Worm (Caenorhabditis elegans) whole organism, L4 larva: Measurements from ENCODE around the gene cpg-24.

Experiments used
- D1046.2 ChIP-seq: fragments of 200-800 bp; sonication (Bioruptor generic); IDR thresholded peaks from 2 replicates; pipeline ENCODE4 v1.3.6; 2022; ENCODE audit warnings: missing genetic modification characterization, missing compliant biosample characterization
- R02D3.7 ChIP-seq: fragments of 150-350 bp; sonication (generic microtip); optimal IDR thresholded peaks from 3 replicates; lab custom pipeline; 2014; ENCODE audit warnings: missing biosample characterization, missing genetic modification characterization
- Y105C5A.15 ChIP-seq: fragments of 200-800 bp; sonication (Bioruptor generic); IDR thresholded peaks from 2 replicates; pipeline ENCODE4 v1.3.6; 2022; ENCODE audit warnings: missing genetic modification characterization, missing compliant biosample characterization
- Y48G9A.11 ChIP-seq: fragments of 200-800 bp; sonication (Bioruptor generic); IDR thresholded peaks from 2 replicates; pipeline ENCODE4 v1.3.6; 2022; ENCODE audit warnings: missing genetic modification reagents, missing genetic modification characterization, missing compliant biosample characterization
- Y75B8A.6 ChIP-seq: fragments of 200-800 bp; sonication (Bioruptor generic); IDR thresholded peaks from 2 replicates; pipeline ENCODE4 v1.3.6; 2022; ENCODE audit warnings: missing genetic modification reagents, missing genetic modification characterization, missing compliant biosample characterization
- aha-1 ChIP-seq: fragments of 150-350 bp; peaks from one replicate; lab custom pipeline; 2014; ENCODE audit warnings: missing biosample characterization, missing genetic modification characterization
- ces-1 ChIP-seq: fragments of 150-350 bp; sonication (generic microtip); optimal IDR thresholded peaks from 4 replicates; lab custom pipeline; 2014; ENCODE audit warnings: missing biosample characterization, missing genetic modification reagents, missing genetic modification characterization
- cey-2 ChIP-seq: sonication (generic microtip); optimal IDR thresholded peaks from 3 replicates; lab custom pipeline; 2017; ENCODE audit warnings: missing genetic modification characterization, mild to moderate bottlenecking, missing compliant biosample characterization, antibody characterized with exemption, borderline replicate concordance; ENCODE audit not compliant: insufficient read depth
- daf-16 ChIP-seq, 3 experiments: sonication (generic microtip); optimal IDR thresholded peaks; 2 replicates each; lab custom pipeline; 2016 to 2017; ENCODE audit warnings: missing genetic modification characterization in 3 of 3, missing genetic modification reagents in 3 of 3, mild to moderate bottlenecking in 2 of 3, missing compliant biosample characterization in 2 of 3, missing biosample characterization in 1 of 3, moderate library complexity in 1 of 3
- daf-8 ChIP-seq: fragments of 200-800 bp; sonication (Bioruptor generic); IDR thresholded peaks from 2 replicates; pipeline ENCODE4 v1.3.6; 2022; ENCODE audit warnings: missing genetic modification characterization, missing compliant biosample characterization
- dmd-8 ChIP-seq: fragments of 200-800 bp; sonication (Bioruptor generic); IDR thresholded peaks from 2 replicates; pipeline ENCODE4 v1.3.6; 2022; ENCODE audit warnings: missing genetic modification characterization, missing compliant biosample characterization
- dpl-1 ChIP-seq: fragments of 150-350 bp; optimal IDR thresholded peaks from 2 replicates; lab custom pipeline; 2014; ENCODE audit warnings: missing biosample characterization, missing genetic modification reagents, missing genetic modification characterization
- dve-1 ChIP-seq: sonication (generic microtip); optimal IDR thresholded peaks from 2 replicates; lab custom pipeline; 2017; ENCODE audit warnings: antibody characterized with exemption, mild to moderate bottlenecking, missing genetic modification characterization, missing compliant biosample characterization; ENCODE audit not compliant: insufficient read depth
- gei-8 ChIP-seq: fragments of 200-800 bp; sonication (Bioruptor generic); optimal IDR thresholded peaks from 2 replicates; lab custom pipeline; 2018; ENCODE audit warnings: mild to moderate bottlenecking, missing genetic modification characterization, missing compliant biosample characterization
- hif-1 ChIP-seq, 2 experiments: sonication (generic microtip); optimal IDR thresholded peaks; 2 replicates each; lab custom pipeline; 2016 to 2017; ENCODE audit warnings: missing compliant biosample characterization in 2 of 2, missing genetic modification characterization in 2 of 2, missing genetic modification reagents in 2 of 2, missing genotype in 2 of 2, mild to moderate bottlenecking in 1 of 2
- lim-7 ChIP-seq: fragments of 200-800 bp; sonication (Bioruptor generic); IDR thresholded peaks from 2 replicates; pipeline ENCODE4 v1.3.6; 2022; ENCODE audit warnings: missing genetic modification characterization, missing compliant biosample characterization
- lin-39 ChIP-seq: fragments of 150-350 bp; optimal IDR thresholded peaks from 2 replicates; lab custom pipeline; 2014; ENCODE audit warnings: missing biosample characterization, missing genetic modification reagents, missing genetic modification characterization
- lir-3 ChIP-seq: sonication (generic microtip); optimal IDR thresholded peaks from 2 replicates; lab custom pipeline; 2016; ENCODE audit warnings: mild to moderate bottlenecking, missing genetic modification characterization, missing compliant biosample characterization
- madf-5 ChIP-seq, 2 experiments: fragments of 200-800 bp; sonication (Bioruptor generic); IDR thresholded peaks; 2 replicates each; pipeline ENCODE4 v1.3.6; 2022; ENCODE audit warnings: missing compliant biosample characterization in 2 of 2, missing genetic modification characterization in 2 of 2
- mes-2 ChIP-seq: sonication (generic microtip); optimal IDR thresholded peaks from 2 replicates; lab custom pipeline; 2016; ENCODE audit warnings: missing genotype, mild to moderate bottlenecking, missing genetic modification characterization, missing compliant biosample characterization; ENCODE audit not compliant: poor library complexity, severe bottlenecking
- mxl-3 ChIP-seq: fragments of 200-800 bp; sonication (Bioruptor generic); optimal IDR thresholded peaks from 2 replicates; lab custom pipeline; 2018; ENCODE audit warnings: mild to moderate bottlenecking, missing genetic modification characterization, missing compliant biosample characterization
- nhr-10 ChIP-seq: fragments of 150-350 bp; optimal IDR thresholded peaks from 2 replicates; lab custom pipeline; 2014; ENCODE audit warnings: missing biosample characterization, missing genetic modification characterization
- nhr-102 ChIP-seq: sonication (generic microtip); optimal IDR thresholded peaks from 2 replicates; lab custom pipeline; 2016; ENCODE audit warnings: mild to moderate bottlenecking, missing genetic modification characterization, moderate library complexity, missing compliant biosample characterization
- nhr-111 ChIP-seq: fragments of 200-800 bp; sonication (Bioruptor generic); optimal IDR thresholded peaks from 2 replicates; lab custom pipeline; 2018; ENCODE audit warnings: mild to moderate bottlenecking, missing genetic modification characterization, missing compliant biosample characterization
- nhr-28 ChIP-seq: fragments of 150-350 bp; optimal IDR thresholded peaks from 2 replicates; lab custom pipeline; 2014; ENCODE audit warnings: missing biosample characterization, missing genetic modification characterization
- nhr-41 ChIP-seq: fragments of 200-800 bp; sonication (Bioruptor generic); IDR thresholded peaks from 2 replicates; pipeline ENCODE4 v1.3.6; 2022; ENCODE audit warnings: missing genetic modification reagents, missing genetic modification characterization, missing compliant biosample characterization
- nhr-42 ChIP-seq: fragments of 200-800 bp; sonication (Bioruptor generic); IDR thresholded peaks from 2 replicates; pipeline ENCODE4 v1.3.6; 2022; ENCODE audit warnings: missing genetic modification characterization, missing compliant biosample characterization
- nhr-48 ChIP-seq: sonication (generic microtip); optimal IDR thresholded peaks from 2 replicates; lab custom pipeline; 2016; ENCODE audit warnings: mild to moderate bottlenecking, missing genetic modification characterization, missing compliant biosample characterization
- nhr-77 ChIP-seq: fragments of 150-350 bp; optimal IDR thresholded peaks from 2 replicates; lab custom pipeline; 2014; ENCODE audit warnings: missing biosample characterization, missing genetic modification characterization
- php-3 ChIP-seq: fragments of 200-800 bp; sonication (Bioruptor generic); IDR thresholded peaks from 2 replicates; pipeline ENCODE4 v1.3.6; 2022; ENCODE audit warnings: missing genetic modification reagents, missing genetic modification characterization, missing compliant biosample characterization
- pqm-1 ChIP-seq: sonication (generic microtip); optimal IDR thresholded peaks from 2 replicates; lab custom pipeline; 2017; ENCODE audit warnings: missing biosample characterization, missing genetic modification characterization
- rbr-2 ChIP-seq: sonication (generic microtip); optimal IDR thresholded peaks from 2 replicates; lab custom pipeline; 2016; ENCODE audit warnings: missing genotype, missing genetic modification characterization, missing compliant biosample characterization
- saeg-2 ChIP-seq: fragments of 200-800 bp; sonication (Bioruptor generic); IDR thresholded peaks from 2 replicates; pipeline ENCODE4 v1.3.6; 2022; ENCODE audit warnings: missing genetic modification reagents, missing genetic modification characterization, missing compliant biosample characterization
- snpc-1.2 ChIP-seq: fragments of 200-800 bp; sonication (Bioruptor generic); IDR thresholded peaks from 2 replicates; pipeline ENCODE4 v1.3.6; 2022; ENCODE audit warnings: missing genetic modification reagents, missing genetic modification characterization, missing compliant biosample characterization
- tag-97 ChIP-seq: fragments of 200-800 bp; sonication (Bioruptor generic); IDR thresholded peaks from 2 replicates; pipeline ENCODE4 v1.3.6; 2022; ENCODE audit warnings: missing genetic modification characterization, missing compliant biosample characterization
- unc-62 ChIP-seq, 3 experiments: fragments of 150-350 bp in 1 of 3; sonication (generic microtip); optimal IDR thresholded peaks in 2 of 3; peaks in 1 of 3; 1 replicate in 1 of 3; 2 replicates in 2 of 3; lab custom pipeline; 2014 to 2017; ENCODE audit warnings: missing biosample characterization in 3 of 3, missing genetic modification characterization in 3 of 3, missing genetic modification reagents in 3 of 3, missing genotype in 1 of 3
- vab-7 ChIP-seq: fragments of 200-800 bp; sonication (Bioruptor generic); IDR thresholded peaks from 2 replicates; pipeline ENCODE4 v1.3.6; 2022; ENCODE audit warnings: missing genetic modification reagents, missing genetic modification characterization, missing compliant biosample characterization
- zag-1 ChIP-seq: fragments of 150-350 bp; optimal IDR thresholded peaks from 2 replicates; lab custom pipeline; 2014; ENCODE audit warnings: missing biosample characterization, missing genetic modification characterization
- zip-11 ChIP-seq: fragments of 200-800 bp; sonication (Bioruptor generic); IDR thresholded peaks from 2 replicates; pipeline ENCODE4 v1.3.6; 2022; ENCODE audit warnings: missing genetic modification characterization, missing compliant biosample characterization
- zip-2 ChIP-seq: fragments of 150-350 bp; optimal IDR thresholded peaks from 2 replicates; lab custom pipeline; 2014; ENCODE audit warnings: missing biosample characterization, missing genetic modification characterization

Gene cpg-24

ce11 chrIV:1595802-1596201, 35.9 kb upstream of the cpg-24 start, which contains the start of gene npp-8 (continued):
- TF ChIP-seq saeg-2 (GFP tag; lab: Robert Waterston, UW) (0 out of 2 replicates have a peak, but pooled peaks have one; percentile 67), Y48G9A.11 (GFP tag; lab: Robert Waterston, UW) (peak; percentile 27; the same call in 1 of the 2 replicates), nhr-41 (GFP tag; lab: Robert Waterston, UW) (no peak), hif-1 (tag; optimal IDR thresholded peaks at IDR 0.05; lab: Kevin White, UChicago) (peak in 1 of 2 experiments; percentile 85), gei-8 (GFP tag; lab: Kevin White, UChicago) (peak; percentile 40), daf-16 (GFP tag; optimal IDR thresholded peaks at IDR 0.05; lab: Kevin White, UChicago) (peak; percentile 10 to 63), daf-16 (tag; optimal IDR thresholded peaks at IDR 0.05; lab: Kevin White, UChicago) (peak; percentile 45), mxl-3 (GFP tag; lab: Kevin White, UChicago) (peak; percentile 64), zip-2 (tag; lab: Kevin White, UChicago) (no peak), mes-2 (tag; lab: Kevin White, UChicago) (peak; percentile 97), nhr-111 (GFP tag; lab: Kevin White, UChicago) (no peak), zip-11 (GFP tag; lab: Robert Waterston, UW) (no peak)

DNA sequence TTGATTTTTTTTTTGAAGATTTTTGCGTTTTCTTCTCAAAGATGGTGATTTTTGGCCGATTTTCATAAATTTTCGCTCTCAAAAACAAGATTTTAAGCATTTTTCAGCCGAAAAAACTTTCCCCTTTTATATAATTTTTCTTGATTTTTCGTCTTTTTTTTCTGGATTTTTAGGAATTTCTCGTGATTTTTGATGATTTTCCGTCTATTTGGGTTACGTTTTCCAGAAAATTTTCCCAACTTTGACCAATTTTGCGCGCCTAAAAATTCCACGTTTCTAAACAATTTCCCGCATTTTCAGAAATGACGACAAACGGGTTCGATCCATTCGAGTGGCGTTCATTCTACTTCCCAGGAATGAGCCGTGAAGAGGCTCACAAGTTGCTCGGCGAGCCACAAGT, 34.7 kb upstream of the cpg-24 start, which contains the start of gene ced-2:
Gene ced-2 (plus strand): TSS at position 301 of the 400 bp plus-strand sequence.
- TF ChIP-seq dve-1 (tag; lab: Kevin White, UChicago): no peak
- no peak for TF ChIP-seq nhr-77
- TF ChIP-seq lin-39 (tag; lab: Kevin White, UChicago): no peak
- TF ChIP-seq nhr-48 (tag; lab: Kevin White, UChicago): no peak
- TF ChIP-seq vab-7 (GFP tag; lab: Robert Waterston, UW): no peak
- no peak for TF ChIP-seq mxl-3 (GFP tag; lab: Kevin White, UChicago)
- no peak for TF ChIP-seq dpl-1
- TF ChIP-seq Y105C5A.15 (GFP tag; lab: Robert Waterston, UW): no peak
- no peak for TF ChIP-seq daf-16 (GFP tag; optimal IDR thresholded peaks at IDR 0.05; lab: Kevin White, UChicago)
- no peak for TF ChIP-seq daf-16 (tag; optimal IDR thresholded peaks at IDR 0.05; lab: Kevin White, UChicago)
- no peak for TF ChIP-seq nhr-41 (GFP tag; lab: Robert Waterston, UW)
- TF ChIP-seq D1046.2 (GFP tag; lab: Robert Waterston, UW): no peak
- TF ChIP-seq unc-62 (GFP tag; optimal IDR thresholded peaks at IDR 0.05 in 1 of 2; lab: Kevin White, UChicago): no peak
- TF ChIP-seq unc-62 (tag; optimal IDR thresholded peaks at IDR 0.05; lab: Kevin White, UChicago): no peak
- no peak for TF ChIP-seq madf-5 (GFP tag; IDR thresholded peaks at IDR 0.05; lab: Robert Waterston, UW)
- no peak for TF ChIP-seq lim-7 (GFP tag; lab: Robert Waterston, UW)
- no peak for TF ChIP-seq nhr-28

ce11 chrIV:1600784-1601183, 31.0 kb upstream of the cpg-24 start:
- peak; percentile 59 for TF ChIP-seq aha-1 (tag; lab: Kevin White, UChicago)
- TF ChIP-seq zag-1 (tag; lab: Kevin White, UChicago): no peak

ce11 chrIV:1601357-1601756, 30.4 kb upstream of the cpg-24 start, which contains the start of gene set-23:
set-23 (plus strand) TSS chrIV:1601657.
- TF ChIP-seq lin-39 (tag; lab: Kevin White, UChicago) (no peak), pqm-1 (tag; lab: Kevin White, UChicago) (no peak), snpc-1.2 (no peak), nhr-102 (no peak), gei-8 (GFP tag; lab: Kevin White, UChicago) (no peak), Y75B8A.6 (GFP tag; lab: Robert Waterston, UW) (no peak), dpl-1 (no peak), cey-2 (tag; lab: Kevin White, UChicago) (no peak), dmd-8 (GFP tag; lab: Robert Waterston, UW) (no peak), nhr-28 (no peak), nhr-77 (no peak), R02D3.7 (no peak), lir-3 (no peak), ces-1 (GFP tag; lab: Kevin White, UChicago) (no peak), nhr-42 (no peak), tag-97 (no peak), nhr-10 (tag; lab: Kevin White, UChicago) (no peak), daf-8 (GFP tag; lab: Robert Waterston, UW) (no peak), rbr-2 (tag; lab: Kevin White, UChicago) (no peak), php-3 (GFP tag; lab: Robert Waterston, UW) (no peak)
